Worm (Caenorhabditis elegans) whole organism, late embryonic: ENCODE data around the gene Y60A3A.19.
"Not testable (repeated sequence)": the region's sequence is repeated elsewhere in the genome, so short reads cannot be mapped to it uniquely, and the experiment has no call there.

Experiments used
- C08G9.2 ChIP-seq: sonication (generic microtip); optimal IDR thresholded peaks from 2 replicates; lab custom pipeline; 2016; ENCODE audit warnings: mild to moderate bottlenecking, missing genetic modification characterization, moderate library complexity, missing compliant biosample characterization
- F13H6.1 ChIP-seq: sonication (generic microtip); optimal IDR thresholded peaks from 2 replicates; lab custom pipeline; 2016; ENCODE audit warnings: missing genetic modification characterization, missing compliant biosample characterization
- K02D7.2 ChIP-seq: sonication (generic microtip); optimal IDR thresholded peaks from 2 replicates; lab custom pipeline; 2017; ENCODE audit warnings: mild to moderate bottlenecking, missing genetic modification characterization, missing compliant biosample characterization
- K09A11.1 ChIP-seq: sonication (generic microtip); optimal IDR thresholded peaks from 2 replicates; lab custom pipeline; 2017; ENCODE audit warnings: antibody characterized with exemption, mild to moderate bottlenecking, missing genetic modification characterization, missing compliant biosample characterization; ENCODE audit not compliant: insufficient read depth
- T23F11.4 ChIP-seq: fragments of 200-800 bp; sonication (Bioruptor generic); optimal IDR thresholded peaks from 2 replicates; lab custom pipeline; 2018; ENCODE audit warnings: mild to moderate bottlenecking, missing genetic modification characterization, missing compliant biosample characterization
- ama-1 ChIP-seq: fragments of 150-350 bp; optimal IDR thresholded peaks from 2 replicates; lab custom pipeline; 2014
- ceh-18 ChIP-seq: sonication (generic microtip); optimal IDR thresholded peaks from 2 replicates; lab custom pipeline; 2016; ENCODE audit warnings: missing genetic modification characterization, missing compliant biosample characterization
- ceh-19 ChIP-seq: fragments of 200-800 bp; sonication (Bioruptor generic); optimal IDR thresholded peaks from 2 replicates; lab custom pipeline; 2018; ENCODE audit warnings: mild to moderate bottlenecking, missing genetic modification characterization, missing compliant biosample characterization
- ceh-45 ChIP-seq: fragments of 200-800 bp; sonication (Bioruptor generic); IDR thresholded peaks from 2 replicates; pipeline ENCODE4 v1.3.6; 2022; ENCODE audit warnings: missing genetic modification reagents, missing genetic modification characterization, missing compliant biosample characterization
- ceh-48 ChIP-seq: sonication (generic microtip); optimal IDR thresholded peaks from 2 replicates; lab custom pipeline; 2016; ENCODE audit warnings: missing genetic modification characterization, inconsistent platforms, missing compliant biosample characterization
- che-1 ChIP-seq: sonication (generic microtip); optimal IDR thresholded peaks from 2 replicates; lab custom pipeline; 2016; ENCODE audit warnings: mild to moderate bottlenecking, missing genetic modification characterization, missing compliant biosample characterization
- dmd-4 ChIP-seq: sonication (generic microtip); optimal IDR thresholded peaks from 2 replicates; lab custom pipeline; 2016; ENCODE audit warnings: borderline replicate concordance, missing genetic modification characterization, missing compliant biosample characterization
- elt-4 ChIP-seq: sonication (generic microtip); optimal IDR thresholded peaks from 2 replicates; lab custom pipeline; 2016; ENCODE audit warnings: missing genetic modification characterization, missing compliant biosample characterization
- ets-4 ChIP-seq: sonication (generic microtip); optimal IDR thresholded peaks from 2 replicates; lab custom pipeline; 2016; ENCODE audit warnings: missing genetic modification characterization, missing compliant biosample characterization
- eyg-1 ChIP-seq: sonication (generic microtip); optimal IDR thresholded peaks from 2 replicates; lab custom pipeline; 2016; ENCODE audit warnings: missing genotype, missing genetic modification characterization, missing compliant biosample characterization
- fax-1 ChIP-seq: sonication (generic microtip); optimal IDR thresholded peaks from 2 replicates; lab custom pipeline; 2016; ENCODE audit warnings: missing genotype, missing genetic modification characterization, missing compliant biosample characterization
- hlh-30 ChIP-seq: sonication (generic microtip); optimal IDR thresholded peaks from 2 replicates; lab custom pipeline; 2017; ENCODE audit warnings: antibody characterized with exemption, missing genetic modification characterization, missing compliant biosample characterization; ENCODE audit not compliant: insufficient read depth
- hlh-6 ChIP-seq: sonication (generic microtip); optimal IDR thresholded peaks from 2 replicates; lab custom pipeline; 2016; ENCODE audit warnings: missing genotype, missing genetic modification characterization, missing compliant biosample characterization
- lim-6 ChIP-seq: sonication (generic microtip); optimal IDR thresholded peaks from 2 replicates; lab custom pipeline; 2016; ENCODE audit warnings: missing genetic modification characterization, missing compliant biosample characterization
- lin-11 ChIP-seq: fragments of 200-800 bp; sonication (Bioruptor generic); optimal IDR thresholded peaks from 2 replicates; lab custom pipeline; 2018; ENCODE audit warnings: mild to moderate bottlenecking, missing genetic modification characterization, missing compliant biosample characterization
- madf-2 ChIP-seq: sonication (generic microtip); optimal IDR thresholded peaks from 2 replicates; lab custom pipeline; 2017; ENCODE audit warnings: missing genetic modification characterization, missing compliant biosample characterization
- nfya-1 ChIP-seq: sonication (generic microtip); optimal IDR thresholded peaks from 2 replicates; lab custom pipeline; 2017; ENCODE audit warnings: missing genetic modification characterization, mild to moderate bottlenecking, missing compliant biosample characterization, antibody characterized with exemption, moderate library complexity
- nhr-11 ChIP-seq: fragments of 150-350 bp; optimal IDR thresholded peaks from 2 replicates; lab custom pipeline; 2014; ENCODE audit warnings: missing biosample characterization, missing genetic modification characterization
- npax-4 ChIP-seq: sonication (generic microtip); optimal IDR thresholded peaks from 2 replicates; lab custom pipeline; 2016; ENCODE audit warnings: missing genetic modification characterization, missing compliant biosample characterization
- odd-2 ChIP-seq: sonication (generic microtip); optimal IDR thresholded peaks from 2 replicates; lab custom pipeline; 2017; ENCODE audit warnings: antibody characterized with exemption, mild to moderate bottlenecking, missing genetic modification characterization, missing compliant biosample characterization
- pat-9 ChIP-seq: fragments of 200-800 bp; sonication (Bioruptor generic); optimal IDR thresholded peaks from 2 replicates; lab custom pipeline; 2018; ENCODE audit warnings: mild to moderate bottlenecking, missing genetic modification characterization, moderate library complexity, missing compliant biosample characterization
- pha-4 ChIP-seq: fragments of 150-350 bp; optimal IDR thresholded peaks from 2 replicates; lab custom pipeline; 2018; ENCODE audit warnings: missing biosample characterization, missing genetic modification reagents, missing genetic modification characterization
- pros-1 ChIP-seq: fragments of 150-350 bp; optimal IDR thresholded peaks from 2 replicates; lab custom pipeline; 2014; ENCODE audit warnings: missing biosample characterization, missing genetic modification reagents, missing genetic modification characterization
- rnt-1 ChIP-seq: sonication (generic microtip); optimal IDR thresholded peaks from 2 replicates; lab custom pipeline; 2016; ENCODE audit warnings: missing genetic modification characterization, missing compliant biosample characterization
- sdc-2 ChIP-seq: sonication (generic microtip); optimal IDR thresholded peaks from 2 replicates; lab custom pipeline; 2016; ENCODE audit warnings: missing genotype, missing genetic modification characterization, missing compliant biosample characterization
- sox-4 ChIP-seq: sonication (generic microtip); optimal IDR thresholded peaks from 2 replicates; lab custom pipeline; 2017; ENCODE audit warnings: mild to moderate bottlenecking, missing genetic modification characterization, inconsistent platforms, missing compliant biosample characterization
- tbx-2 ChIP-seq: sonication (generic microtip); optimal IDR thresholded peaks from 2 replicates; lab custom pipeline; 2016; ENCODE audit warnings: missing genetic modification characterization, missing compliant biosample characterization
- unc-3 ChIP-seq, 2 experiments: fragments of 200-800 bp in 1 of 2; sonication (Bioruptor generic) in 1 of 2; sonication (generic microtip) in 1 of 2; conservative IDR thresholded peaks in 1 of 2; optimal IDR thresholded peaks in 1 of 2; 2 replicates each; pipeline versions ENCODE4 v1.3.6 to Lab custom; 2016 to 2022; ENCODE audit warnings: missing compliant biosample characterization in 2 of 2, missing genetic modification characterization in 2 of 2, missing genetic modification reagents in 1 of 2
- zip-5 ChIP-seq: sonication (generic microtip); optimal IDR thresholded peaks from 2 replicates; lab custom pipeline; 2016; ENCODE audit warnings: missing genetic modification characterization, missing compliant biosample characterization
- ztf-16 ChIP-seq: sonication (generic microtip); optimal IDR thresholded peaks from 2 replicates; lab custom pipeline; 2017; ENCODE audit warnings: missing genetic modification characterization, missing compliant biosample characterization

Gene Y60A3A.19

ce11 chrV:19934223-19934622 is 17.9 kb downstream of the Y60A3A.19 start, which contains the start of gene algn-7:
TSS of gene algn-7 (minus strand) at chrV:19934323.
- TF ChIP-seq dmd-4 (tag; lab: Kevin White, UChicago) (no peak), npax-4 (tag; lab: Kevin White, UChicago) (no peak), ceh-48 (tag; lab: Kevin White, UChicago) (no peak), lin-11 (tag; lab: Kevin White, UChicago) (no peak), odd-2 (no peak), ztf-16 (tag; lab: Kevin White, UChicago) (no peak), ets-4 (tag; lab: Kevin White, UChicago) (no peak), pros-1 (no peak), ceh-19 (GFP tag; lab: Kevin White, UChicago) (no peak), unc-3 (GFP tag; conservative IDR thresholded peaks at IDR 0.05; lab: Robert Waterston, UW) (no peak), unc-3 (tag; optimal IDR thresholded peaks at IDR 0.05; lab: Kevin White, UChicago) (no peak), pat-9 (tag; lab: Kevin White, UChicago) (no peak), madf-2 (tag; lab: Kevin White, UChicago) (no peak), rnt-1 (tag; lab: Kevin White, UChicago) (no peak)

DNA sequence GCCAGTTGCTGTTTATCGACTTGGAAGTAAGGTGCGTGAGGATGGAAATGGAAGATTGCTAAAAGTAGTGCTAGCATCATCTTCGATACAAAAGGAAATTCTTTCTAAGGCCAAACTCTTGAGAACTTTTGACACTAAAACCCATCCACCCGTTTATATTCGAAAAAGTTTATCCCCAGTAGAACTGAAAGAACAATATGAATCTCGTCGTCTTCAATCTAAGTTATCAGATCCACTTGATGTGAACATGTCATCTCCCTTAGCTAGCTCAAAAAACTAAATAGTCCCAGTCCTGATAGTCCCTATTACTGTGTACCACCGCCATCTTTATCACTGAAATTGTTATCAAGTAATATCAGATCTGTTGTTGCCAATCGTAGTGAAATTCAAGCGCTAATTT is 20.6 kb downstream of the Y60A3A.19 start:
- TF ChIP-seq T23F11.4 (GFP tag; lab: Kevin White, UChicago): no peak
- TF ChIP-seq F13H6.1 (tag; lab: Kevin White, UChicago): no peak
- no peak for TF ChIP-seq tbx-2 (tag; lab: Kevin White, UChicago)
- no peak for TF ChIP-seq sox-4 (tag; lab: Kevin White, UChicago)
- no peak for TF ChIP-seq hlh-6 (tag; lab: Kevin White, UChicago)

- TF ChIP-seq ceh-45 (GFP tag; lab: Robert Waterston, UW) (no peak), K09A11.1 (no peak), ceh-18 (tag; lab: Kevin White, UChicago) (no peak), zip-5 (tag; lab: Kevin White, UChicago) (no peak), ama-1 (lab: Kevin White, UChicago) (no peak), hlh-30 (no peak), K02D7.2 (tag; lab: Kevin White, UChicago) (no peak), fax-1 (tag; lab: Kevin White, UChicago) (no peak), che-1 (tag; lab: Kevin White, UChicago) (no peak), hlh-6 (tag; lab: Kevin White, UChicago) (no peak), nfya-1 (tag; lab: Kevin White, UChicago) (no peak), C08G9.2 (tag; lab: Kevin White, UChicago) (no peak), lim-6 (tag; lab: Kevin White, UChicago) (no peak), rnt-1 (tag; lab: Kevin White, UChicago) (no peak), eyg-1 (tag; lab: Kevin White, UChicago) (no peak), elt-4 (tag; lab: Kevin White, UChicago) (no peak), pha-4 (tag; lab: Kevin White, UChicago) (no peak), nhr-11 (tag; lab: Kevin White, UChicago) (no peak), lin-11 (tag; lab: Kevin White, UChicago) (no peak), sdc-2 (tag; lab: Kevin White, UChicago) (no peak)
Observed at ce11 chrV:19946529-19946928, 30.2 kb downstream of the Y60A3A.19 start, which contains the start of gene dhs-24. TSS of gene dhs-24 (minus strand) at chrV:19946629.

ce11 chrV:19948993-19949392 is 32.6 kb downstream of the Y60A3A.19 start, which contains the start of gene tmed-4:
TSS of gene tmed-4 (minus strand) at chrV:19949093.
- TF ChIP-seq elt-4, ztf-16, che-1 (tag; lab: Kevin White, UChicago): not testable (repeated sequence)
- TF ChIP-seq, all 69 proteins: peak for 0; not testable (repeated sequence) for 69
